Fruit fly (Drosophila melanogaster): Measurements from ENCODE around the gene CkIalpha.
A peak's percentile ranks its signal among the peaks of the same experiment; 100 is the strongest.

CkIalpha gene

dm6 chrX:12629564-12629963 lies 23.9 kb upstream of the CkIalpha start, which contains the start of the genes Aven and CG2540 (continued):
- no peak for TF ChIP-seq Dip2 (GFP tag; IDR thresholded peaks at IDR 0.05)
- TF ChIP-seq Doc2 (GFP tag; IDR thresholded peaks at IDR 0.05) = no peak
- TF ChIP-seq lilli (GFP tag; optimal IDR thresholded peaks at IDR 0.05) = peak; percentile 41
- TF ChIP-seq CG34224 (GFP tag; IDR thresholded peaks at IDR 0.05; ENCODE audit: partially characterized antibody) = no peak
- TF ChIP-seq CG4328 (GFP tag; optimal IDR thresholded peaks at IDR 0.05) = peak; percentile 87
- TF ChIP-seq ham (GFP tag; IDR thresholded peaks at IDR 0.05) = no peak
- 0 out of 3 replicates have a peak, but pooled peaks have one; percentile 13 for TF ChIP-seq Aef1 (GFP tag; IDR thresholded peaks at IDR 0.05)
- no peak for TF ChIP-seq Kr (GFP tag; optimal IDR thresholded peaks at IDR 0.05)
- peak; percentile 85 for TF ChIP-seq CG6813 (GFP tag; optimal IDR thresholded peaks at IDR 0.05)
- peak; percentile 7 for TF ChIP-seq CG15479 (GFP tag; optimal IDR thresholded peaks at IDR 0.05)
- no peak for TF ChIP-seq wek (GFP tag; optimal IDR thresholded peaks at IDR 0.05)
- no peak for TF ChIP-seq dati (GFP tag; IDR thresholded peaks at IDR 0.05)
- peak; percentile 85 for TF ChIP-seq CG15601 (tag; optimal IDR thresholded peaks at IDR 0.05)
- TF ChIP-seq CG10654 (GFP tag; optimal IDR thresholded peaks at IDR 0.05) = peak; percentile 52
- peak; percentile 24 for TF ChIP-seq CG18011 (GFP tag; optimal IDR thresholded peaks at IDR 0.05)
- TF ChIP-seq CG9797 (GFP tag; optimal IDR thresholded peaks at IDR 0.05) = peak; percentile 11
- TF ChIP-seq dysf (GFP tag; IDR thresholded peaks at IDR 0.05) = peak; percentile 77
- no peak for TF ChIP-seq sim (GFP tag; IDR thresholded peaks at IDR 0.05)
- peak; percentile 93 for TF ChIP-seq B-H2 (GFP tag; optimal IDR thresholded peaks at IDR 0.05)
- no peak for TF ChIP-seq CG17186 (GFP tag; optimal IDR thresholded peaks at IDR 0.05)
- TF ChIP-seq E2f2 (GFP tag; IDR thresholded peaks at IDR 0.05) = peak; percentile 59
- peak; percentile 62 for TF ChIP-seq CG5180 (GFP tag; optimal IDR thresholded peaks at IDR 0.05)
- no peak for TF ChIP-seq btn (GFP tag; optimal IDR thresholded peaks at IDR 0.05)
- TF ChIP-seq CG1792 (GFP tag; optimal IDR thresholded peaks at IDR 0.05) = no peak
- no peak for TF ChIP-seq CG31365 (tag; optimal IDR thresholded peaks at IDR 0.05)
- peak; percentile 60 for TF ChIP-seq Awh (GFP tag; IDR thresholded peaks at IDR 0.05)
- TF ChIP-seq scrt (GFP tag; optimal IDR thresholded peaks at IDR 0.05) = peak; percentile 78
- no peak for TF ChIP-seq ems (GFP tag; optimal IDR thresholded peaks at IDR 0.05)
- TF ChIP-seq CG9817 (tag; optimal IDR thresholded peaks at IDR 0.05) = peak; percentile 79
- no peak for TF ChIP-seq eve (GFP tag; optimal IDR thresholded peaks at IDR 0.05)
- no peak for TF ChIP-seq CG2889 (GFP tag; IDR thresholded peaks at IDR 0.05)
- peak; percentile 88 for TF ChIP-seq CG18262 (tag; optimal IDR thresholded peaks at IDR 0.05)
- no peak for TF ChIP-seq NC2α (GFP tag; optimal IDR thresholded peaks at IDR 0.05)
- TF ChIP-seq crc (GFP tag; optimal IDR thresholded peaks at IDR 0.05) = no peak
- no peak for TF ChIP-seq jigr1 (GFP tag; IDR thresholded peaks at IDR 0.05)
- peak; percentile 77 for TF ChIP-seq ranshi (GFP tag; IDR thresholded peaks at IDR 0.05)
- no peak for TF ChIP-seq CG3163 (GFP tag; optimal IDR thresholded peaks at IDR 0.05)
- TF ChIP-seq CG4360 (GFP tag; IDR thresholded peaks at IDR 0.05) = no peak
- TF ChIP-seq CG17328 (GFP tag; IDR thresholded peaks at IDR 0.05) = peak; percentile 47; the same call in 1 of the 2 replicates
- TF ChIP-seq Blimp-1 (GFP tag; optimal IDR thresholded peaks at IDR 0.05) = peak; percentile 81
- TF ChIP-seq Spps (tag; optimal IDR thresholded peaks at IDR 0.05) = peak; percentile 63
- peak; percentile 74 for TF ChIP-seq CG12155 (GFP tag; optimal IDR thresholded peaks at IDR 0.05)
- TF ChIP-seq CG1647 (GFP tag; optimal IDR thresholded peaks at IDR 0.05) = no peak
- TF ChIP-seq her (GFP tag; optimal IDR thresholded peaks at IDR 0.05) = no peak
- TF ChIP-seq sc (optimal IDR thresholded peaks at IDR 0.05) = no peak
- peak; percentile 52 for TF ChIP-seq sc (GFP tag; optimal IDR thresholded peaks at IDR 0.05)
- no peak for TF ChIP-seq Hr39 (optimal IDR thresholded peaks at IDR 0.05)
- TF ChIP-seq CG5245 (GFP tag; optimal IDR thresholded peaks at IDR 0.05) = peak; percentile 44
- TF ChIP-seq lola (GFP tag; optimal IDR thresholded peaks at IDR 0.05) = peak in 1 of 3 experiments; percentile 86
- no peak for TF ChIP-seq tx (GFP tag; optimal IDR thresholded peaks at IDR 0.05)
- TF ChIP-seq Nf-YC (tag; optimal IDR thresholded peaks at IDR 0.05) = peak; percentile 86
- no peak for TF ChIP-seq chm (GFP tag; IDR thresholded peaks at IDR 0.05)

Data from whole organism, embryonic.